Fruit fly (Drosophila melanogaster) whole organism, embryonic: ENCODE measurements around the gene CG32333.

ENCODE experiments used
- BEAF-32 ChIP-seq: fragments of 200-800 bp; sonication (Bioruptor generic); optimal IDR thresholded peaks from 3 replicates; lab custom pipeline; 2017; ENCODE audit warnings: missing biosample characterization, missing genetic modification characterization, mild to moderate bottlenecking, moderate library complexity, missing genetic modification reagents
- Bteb2 ChIP-seq: fragments of 200-800 bp; sonication (Bioruptor generic); optimal IDR thresholded peaks from 2 replicates; lab custom pipeline; 2016; ENCODE audit warnings: missing biosample characterization, missing genetic modification characterization
- CG10366 ChIP-seq: fragments of 200-800 bp; sonication (Bioruptor generic); IDR thresholded peaks from 2 replicates; pipeline ENCODE4 v1.3.6; 2022; ENCODE audit warnings: missing biosample characterization, missing genetic modification characterization
- CG11085 ChIP-seq: fragments of 200-800 bp; sonication (Bioruptor generic); IDR thresholded peaks from 2 replicates; pipeline ENCODE4 v1.3.6; 2022; ENCODE audit warnings: missing biosample characterization, missing genetic modification characterization
- CG11247 ChIP-seq: fragments of 200-800 bp; sonication (Bioruptor generic); IDR thresholded peaks from 2 replicates; pipeline ENCODE4 v1.3.6; 2022; ENCODE audit warnings: missing biosample characterization, missing genetic modification characterization
- CG12769 ChIP-seq: fragments of 200-800 bp; sonication (Bioruptor generic); optimal IDR thresholded peaks from 2 replicates; lab custom pipeline; 2019; ENCODE audit warnings: missing biosample characterization, mild to moderate bottlenecking, missing genetic modification characterization, moderate library complexity
- CG15011 ChIP-seq: fragments of 200-800 bp; sonication (Bioruptor generic); optimal IDR thresholded peaks from 3 replicates; lab custom pipeline; 2018; ENCODE audit warnings: missing biosample characterization, mild to moderate bottlenecking, missing genetic modification characterization
- CG2116 ChIP-seq: fragments of 200-800 bp; sonication (Bioruptor generic); optimal IDR thresholded peaks from 3 replicates; lab custom pipeline; 2018; ENCODE audit warnings: missing biosample characterization, mild to moderate bottlenecking, missing genetic modification characterization
- CG32767 ChIP-seq: fragments of 200-800 bp; sonication (Bioruptor generic); IDR thresholded peaks from 2 replicates; pipeline ENCODE4 v1.3.6; 2022; ENCODE audit warnings: missing biosample characterization, missing genetic modification characterization
- CG33557 ChIP-seq: fragments of 200-800 bp; sonication (Bioruptor generic); optimal IDR thresholded peaks from 2 replicates; lab custom pipeline; 2019; ENCODE audit warnings: missing biosample characterization, mild to moderate bottlenecking, missing genetic modification characterization, moderate library complexity
- CG34376 ChIP-seq: fragments of 200-800 bp; sonication (Bioruptor generic); optimal IDR thresholded peaks from 2 replicates; lab custom pipeline; 2018; ENCODE audit warnings: missing biosample characterization, mild to moderate bottlenecking, missing genetic modification characterization
- CG4730 ChIP-seq: fragments of 200-800 bp; sonication (Bioruptor generic); IDR thresholded peaks from 2 replicates; pipeline ENCODE4 v1.3.6; 2022; ENCODE audit warnings: missing biosample characterization, missing genetic modification characterization
- CG4854 ChIP-seq: fragments of 200-800 bp; sonication (Bioruptor generic); optimal IDR thresholded peaks from 2 replicates; lab custom pipeline; 2016; ENCODE audit warnings: missing biosample characterization, missing genetic modification characterization, inconsistent platforms
- CG6689 ChIP-seq: fragments of 200-800 bp; sonication (Bioruptor generic); IDR thresholded peaks from 2 replicates; pipeline ENCODE4 v1.3.6; 2022; ENCODE audit warnings: missing biosample characterization, missing genetic modification characterization
- CG7372 ChIP-seq: fragments of 200-800 bp; sonication (Bioruptor generic); IDR thresholded peaks from 2 replicates; pipeline ENCODE4 v1.3.6; 2022; ENCODE audit warnings: missing biosample characterization, missing genetic modification characterization
- CG7556 ChIP-seq: fragments of 200-800 bp; sonication (Bioruptor generic); optimal IDR thresholded peaks from 2 replicates; lab custom pipeline; 2017; ENCODE audit warnings: missing biosample characterization, mild to moderate bottlenecking, missing genetic modification characterization
- CG8290 ChIP-seq, 3 experiments: fragments of 200-800 bp; sonication (Bioruptor generic); optimal IDR thresholded peaks; 2 replicates each; lab custom pipeline; 2016 to 2019; ENCODE audit warnings: missing biosample characterization in 3 of 3, missing genetic modification characterization in 3 of 3, mild to moderate bottlenecking in 2 of 3, moderate library complexity in 1 of 3
- CG9609 ChIP-seq: fragments of 200-800 bp; sonication (Bioruptor generic); optimal IDR thresholded peaks from 3 replicates; lab custom pipeline; 2016; ENCODE audit warnings: missing biosample characterization, missing genetic modification characterization
- Camta ChIP-seq: fragments of 200-800 bp; sonication (Bioruptor generic); optimal IDR thresholded peaks from 2 replicates; lab custom pipeline; 2016; ENCODE audit warnings: missing biosample characterization, missing genetic modification characterization
- D19B ChIP-seq: fragments of 200-800 bp; sonication (Bioruptor generic); optimal IDR thresholded peaks from 2 replicates; lab custom pipeline; 2017; ENCODE audit warnings: missing biosample characterization, mild to moderate bottlenecking, missing genetic modification characterization
- Dbx ChIP-seq: fragments of 200-800 bp; sonication (Bioruptor generic); IDR thresholded peaks from 3 replicates; pipeline ENCODE4 v1.3.6; 2022; ENCODE audit warnings: missing biosample characterization, missing genetic modification characterization
- Dek ChIP-seq: fragments of 200-800 bp; sonication (Bioruptor generic); optimal IDR thresholded peaks from 3 replicates; lab custom pipeline; 2019; ENCODE audit warnings: missing biosample characterization, mild to moderate bottlenecking, missing genetic modification characterization, moderate library complexity
- E2f2 ChIP-seq: fragments of 200-800 bp; sonication (Bioruptor generic); IDR thresholded peaks from 2 replicates; pipeline ENCODE4 v1.3.6; 2022; ENCODE audit warnings: missing biosample characterization, missing genetic modification characterization
- Gug ChIP-seq: fragments of 200-800 bp; sonication (Bioruptor generic); IDR thresholded peaks from 4 replicates; pipeline ENCODE4 v1.3.6; 2022; ENCODE audit warnings: missing biosample characterization, missing genetic modification characterization
- HLHmδ ChIP-seq: fragments of 200-800 bp; sonication (Bioruptor generic); optimal IDR thresholded peaks from 2 replicates; lab custom pipeline; 2018; ENCODE audit warnings: missing biosample characterization, mild to moderate bottlenecking, missing genetic modification characterization, moderate library complexity
- Lhr ChIP-seq: fragments of 200-800 bp; sonication (Bioruptor generic); optimal IDR thresholded peaks from 3 replicates; lab custom pipeline; 2017; ENCODE audit warnings: mild to moderate bottlenecking, missing biosample characterization, missing genetic modification reagents, missing genetic modification characterization
- Mad ChIP-seq: fragments of 200-800 bp; sonication (Bioruptor generic); optimal IDR thresholded peaks from 2 replicates; lab custom pipeline; 2016; ENCODE audit warnings: missing biosample characterization, missing genetic modification characterization
- Med ChIP-seq: fragments of 200-800 bp; sonication (Bioruptor generic); peaks from one replicate; lab custom pipeline; 2016; ENCODE audit warnings: missing biosample characterization, missing genetic modification characterization, mild to moderate bottlenecking, inconsistent platforms, moderate library complexity
- Neu2 ChIP-seq: fragments of 200-800 bp; sonication (Bioruptor generic); optimal IDR thresholded peaks from 3 replicates; lab custom pipeline; 2016; ENCODE audit warnings: missing biosample characterization, missing genetic modification characterization, borderline replicate concordance
- Ravus ChIP-seq: fragments of 200-800 bp; sonication (Bioruptor generic); IDR thresholded peaks from 2 replicates; pipeline ENCODE4 v1.3.6; 2022; ENCODE audit warnings: missing biosample characterization, missing genetic modification characterization
- ase ChIP-seq: fragments of 200-800 bp; sonication (Bioruptor generic); IDR thresholded peaks from 3 replicates; pipeline ENCODE4 v1.3.6; 2022; ENCODE audit warnings: missing biosample characterization, missing genetic modification characterization
- cato ChIP-seq: fragments of 200-800 bp; sonication (Bioruptor generic); optimal IDR thresholded peaks from 2 replicates; lab custom pipeline; 2016; ENCODE audit warnings: missing biosample characterization, missing genetic modification characterization, borderline replicate concordance
- ci ChIP-seq: fragments of 200-800 bp; sonication (Bioruptor generic); IDR thresholded peaks from 3 replicates; pipeline ENCODE4 v1.3.6; 2022; ENCODE audit warnings: missing biosample characterization, missing genetic modification characterization
- disco-r ChIP-seq: fragments of 200-800 bp; sonication (Bioruptor generic); optimal IDR thresholded peaks from 2 replicates; lab custom pipeline; 2016; ENCODE audit warnings: missing biosample characterization, missing genetic modification characterization
- fru ChIP-seq: fragments of >200 bp; optimal IDR thresholded peaks from 2 replicates; lab custom pipeline; 2017
- grau ChIP-seq: fragments of 200-800 bp; optimal IDR thresholded peaks from 3 replicates; lab custom pipeline; 2019; ENCODE audit warnings: missing biosample characterization, mild to moderate bottlenecking, missing genetic modification characterization, moderate library complexity
- hb ChIP-seq: fragments of 200-800 bp; sonication (Bioruptor generic); IDR thresholded peaks from 3 replicates; pipeline ENCODE4 v1.3.6; 2022; ENCODE audit warnings: missing biosample characterization, missing genetic modification characterization; ENCODE audit not compliant: partially characterized antibody
- insv ChIP-seq, 2 experiments: fragments of 200-800 bp; sonication (Bioruptor generic); optimal IDR thresholded peaks; 3 replicates each; lab custom pipeline; 2016 to 2018; ENCODE audit warnings: missing biosample characterization in 2 of 2, missing genetic modification characterization in 2 of 2
- onecut ChIP-seq: fragments of 200-800 bp; sonication (Bioruptor generic); IDR thresholded peaks from 2 replicates; pipeline ENCODE4 v1.3.6; 2022; ENCODE audit warnings: missing biosample characterization, missing genetic modification characterization
- peb ChIP-seq: fragments of 200-800 bp; sonication (Bioruptor generic); IDR thresholded peaks from 2 replicates; pipeline ENCODE4 v1.3.6; 2022; ENCODE audit warnings: missing biosample characterization, missing genetic modification characterization
- pfk ChIP-seq: fragments of 200-800 bp; sonication (Bioruptor generic); optimal IDR thresholded peaks from 2 replicates; lab custom pipeline; 2018; ENCODE audit warnings: missing biosample characterization, mild to moderate bottlenecking, missing genetic modification characterization, moderate library complexity
- prd ChIP-seq, 3 experiments: fragments of >200 bp in 2 of 3; fragments of 200-800 bp in 1 of 3; sonication (Bioruptor generic) in 1 of 3; optimal IDR thresholded peaks in 2 of 3; IDR thresholded peaks in 1 of 3; 2 replicates in 2 of 3; 3 replicates in 1 of 3; pipeline versions ENCODE4 v1.3.6 to Lab custom; 2017 to 2022; ENCODE audit warnings: missing biosample characterization in 1 of 3, missing genetic modification characterization in 1 of 3
- repo ChIP-seq: fragments of 200-800 bp; sonication (Bioruptor generic); optimal IDR thresholded peaks from 2 replicates; lab custom pipeline; 2016; ENCODE audit warnings: missing biosample characterization, missing genetic modification characterization
- schlank ChIP-seq: fragments of 200-800 bp; sonication (Bioruptor generic); optimal IDR thresholded peaks from 2 replicates; lab custom pipeline; 2018; ENCODE audit warnings: missing biosample characterization, mild to moderate bottlenecking, missing genetic modification characterization
- sima ChIP-seq: fragments of 200-800 bp; sonication (Bioruptor generic); optimal IDR thresholded peaks from 2 replicates; lab custom pipeline; 2016; ENCODE audit warnings: missing biosample characterization, missing genetic modification characterization
- sqz ChIP-seq: fragments of 200-800 bp; sonication (Bioruptor generic); optimal IDR thresholded peaks from 3 replicates; lab custom pipeline; 2018; ENCODE audit warnings: missing biosample characterization, mild to moderate bottlenecking, missing genetic modification characterization
- wek ChIP-seq: fragments of 200-800 bp; sonication (Bioruptor generic); optimal IDR thresholded peaks from 3 replicates; lab custom pipeline; 2018; ENCODE audit warnings: missing biosample characterization, mild to moderate bottlenecking, missing genetic modification characterization, moderate library complexity
- zen2 ChIP-seq: fragments of 200-800 bp; sonication (Bioruptor generic); IDR thresholded peaks from 3 replicates; pipeline ENCODE4 v1.3.6; 2022; ENCODE audit warnings: missing biosample characterization, missing genetic modification characterization; ENCODE audit not compliant: partially characterized antibody

Gene CG32333

DNA sequence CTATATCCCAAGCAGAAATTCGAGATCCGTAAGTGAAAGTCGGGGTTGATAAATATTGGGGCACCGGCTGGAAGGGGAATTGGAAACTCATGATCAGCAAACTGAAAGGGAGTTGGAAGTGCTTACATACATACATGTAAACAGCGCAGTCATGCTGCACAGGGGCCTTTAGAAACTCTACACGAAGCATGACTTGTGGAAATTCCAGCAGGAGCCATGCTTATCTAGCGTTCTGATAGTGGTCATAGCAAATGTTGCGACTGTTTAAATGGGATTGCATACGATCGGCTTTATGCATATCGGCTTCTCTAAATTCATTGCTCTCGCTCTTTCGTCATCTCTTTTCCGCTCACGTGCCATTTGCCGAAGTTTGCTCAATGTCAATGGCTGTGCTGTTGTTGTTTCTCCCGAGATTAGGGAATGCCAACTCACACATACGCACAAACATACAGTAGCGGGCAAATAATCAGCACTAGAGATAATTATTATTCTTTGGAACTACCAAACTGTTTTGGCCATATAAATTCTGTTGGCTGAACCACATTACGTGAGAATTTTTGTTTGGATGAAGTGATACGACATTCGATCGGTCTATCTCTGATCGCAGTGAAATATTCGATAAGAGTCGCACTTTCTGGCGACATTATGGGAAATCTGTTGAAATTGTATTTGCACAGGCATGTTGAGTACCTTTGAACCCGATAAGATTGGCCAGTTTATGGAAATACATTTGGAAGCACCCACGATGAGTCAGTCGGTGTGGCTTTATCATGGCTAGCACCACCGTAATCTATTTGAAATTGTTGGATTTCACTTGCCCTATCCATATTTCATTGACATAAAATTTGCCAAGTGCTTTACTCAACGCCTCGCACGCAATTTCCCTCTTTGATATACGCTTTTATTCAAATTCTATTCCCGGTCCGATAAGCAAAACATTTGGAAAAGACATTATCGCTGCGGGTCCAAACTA lies 60.5 kb downstream of the CG32333 start (continued):
- TF ChIP-seq zen2 (GFP tag; lab: Robert Waterston, UW) (no peak), Med (GFP tag; lab: Kevin White, UChicago) (peak; percentile 90), Dbx (GFP tag; lab: Robert Waterston, UW) (0 out of 3 replicates have a peak, but pooled peaks have one; percentile 26), CG7372 (no peak), pfk (GFP tag; lab: Kevin White, UChicago) (no peak), CG34376 (GFP tag; lab: Kevin White, UChicago) (peak; percentile 92), CG8290 (GFP tag; optimal IDR thresholded peaks at IDR 0.05; lab: Kevin White, UChicago) (no peak), CG8290 (tag; optimal IDR thresholded peaks at IDR 0.05; lab: Kevin White, UChicago) (no peak), CG4730 (no peak), CG4854 (GFP tag; lab: Kevin White, UChicago) (no peak), E2f2 (no peak), hb (GFP tag; lab: Robert Waterston, UW) (no peak), Mad (GFP tag; lab: Kevin White, UChicago) (no peak), fru (no peak), Camta (GFP tag; lab: Kevin White, UChicago) (no peak), sima (no peak), CG15011 (GFP tag; lab: Kevin White, UChicago) (no peak), Gug (GFP tag; lab: Robert Waterston, UW) (no peak), cato (GFP tag; lab: Kevin White, UChicago) (no peak), repo (GFP tag; lab: Kevin White, UChicago) (no peak), CG11085 (GFP tag; lab: Robert Waterston, UW) (no peak), onecut (GFP tag; lab: Robert Waterston, UW) (no peak), ase (GFP tag; lab: Robert Waterston, UW) (no peak), schlank (tag; lab: Kevin White, UChicago) (no peak), Dek (tag; lab: Kevin White, UChicago) (no peak), CG2116 (GFP tag; lab: Kevin White, UChicago) (no peak), D19B (GFP tag; lab: Kevin White, UChicago) (no peak), Ravus (GFP tag; lab: Robert Waterston, UW) (no peak), prd (optimal IDR thresholded peaks at IDR 0.05; lab: Kevin White, UChicago) (no peak), prd (GFP tag; IDR thresholded peaks at IDR 0.05; lab: Robert Waterston, UW) (no peak), CG32767 (GFP tag; lab: Robert Waterston, UW) (no peak), BEAF-32 (GFP tag; lab: Kevin White, UChicago) (no peak), Lhr (GFP tag; lab: Kevin White, UChicago) (no peak), CG6689 (GFP tag; lab: Robert Waterston, UW) (no peak), sqz (GFP tag; lab: Kevin White, UChicago) (no peak), peb (GFP tag; lab: Robert Waterston, UW) (no peak), disco-r (no peak), wek (GFP tag; lab: Kevin White, UChicago) (no peak), Neu2 (GFP tag; lab: Kevin White, UChicago) (no peak), CG11247 (GFP tag; lab: Robert Waterston, UW) (no peak), CG10366 (GFP tag; lab: Robert Waterston, UW) (no peak), Bteb2 (no peak), CG33557 (no peak), ci (GFP tag; lab: Robert Waterston, UW) (0 out of 3 replicates have a peak, but pooled peaks have one; percentile 37), HLHmδ (GFP tag; lab: Kevin White, UChicago) (no peak), CG12769 (tag; lab: Kevin White, UChicago) (peak; percentile 52), insv (GFP tag; optimal IDR thresholded peaks at IDR 0.05; lab: Kevin White, UChicago) (no peak), CG9609 (GFP tag; lab: Kevin White, UChicago) (no peak), grau (tag; lab: Kevin White, UChicago) (peak; percentile 15), CG7556 (GFP tag; lab: Kevin White, UChicago) (peak; percentile 7)
